Fruit fly (Drosophila melanogaster) whole organism, embryonic: ENCODE measurements around the gene Gad1.

Experiments used
- Aef1 ChIP-seq: fragments of 200-800 bp; sonication (Bioruptor generic); IDR thresholded peaks from 3 replicates; pipeline ENCODE4 v1.3.6; 2022; ENCODE audit warnings: missing biosample characterization, missing genetic modification characterization
- Bdp1 ChIP-seq: fragments of 200-800 bp; sonication (Bioruptor generic); optimal IDR thresholded peaks from 3 replicates; lab custom pipeline; 2016; ENCODE audit warnings: missing biosample characterization, missing genetic modification characterization
- Bteb2 ChIP-seq: fragments of 200-800 bp; sonication (Bioruptor generic); optimal IDR thresholded peaks from 2 replicates; lab custom pipeline; 2016; ENCODE audit warnings: missing biosample characterization, missing genetic modification characterization
- CG11696 ChIP-seq: fragments of 200-800 bp; sonication (Bioruptor generic); IDR thresholded peaks from 2 replicates; pipeline ENCODE4 v1.3.6; 2022; ENCODE audit warnings: missing biosample characterization, missing genetic modification characterization
- CG12104 ChIP-seq: fragments of 200-800 bp; sonication (Bioruptor generic); optimal IDR thresholded peaks from 3 replicates; lab custom pipeline; 2016; ENCODE audit warnings: missing biosample characterization, missing genetic modification characterization
- CG12219 ChIP-seq: fragments of 200-800 bp; sonication (Bioruptor generic); optimal IDR thresholded peaks from 3 replicates; lab custom pipeline; 2018; ENCODE audit warnings: missing biosample characterization, mild to moderate bottlenecking, missing genetic modification characterization
- CG12391 ChIP-seq: fragments of 200-800 bp; sonication (Bioruptor generic); optimal IDR thresholded peaks from 3 replicates; lab custom pipeline; 2018; ENCODE audit warnings: missing biosample characterization, mild to moderate bottlenecking, missing genetic modification characterization, moderate library complexity
- CG32767 ChIP-seq: fragments of 200-800 bp; sonication (Bioruptor generic); IDR thresholded peaks from 2 replicates; pipeline ENCODE4 v1.3.6; 2022; ENCODE audit warnings: missing biosample characterization, missing genetic modification characterization
- CG5245 ChIP-seq: fragments of 200-800 bp; sonication (Bioruptor generic); optimal IDR thresholded peaks from 3 replicates; lab custom pipeline; 2016; ENCODE audit warnings: missing biosample characterization, missing genetic modification characterization
- CG6813 ChIP-seq: fragments of 200-800 bp; sonication (Bioruptor generic); optimal IDR thresholded peaks from 2 replicates; lab custom pipeline; 2017; ENCODE audit warnings: missing biosample characterization, missing genetic modification characterization, mild to moderate bottlenecking, moderate library complexity, missing genetic modification reagents
- CG8359 ChIP-seq: fragments of 200-800 bp; sonication (Bioruptor generic); optimal IDR thresholded peaks from 2 replicates; lab custom pipeline; 2017; ENCODE audit warnings: missing biosample characterization, mild to moderate bottlenecking, missing genetic modification characterization, borderline replicate concordance
- CG8765 ChIP-seq: fragments of 200-800 bp; sonication (Bioruptor generic); IDR thresholded peaks from 2 replicates; pipeline ENCODE4 v1.3.6; 2022; ENCODE audit warnings: missing biosample characterization, missing genetic modification characterization
- CG9727 ChIP-seq: fragments of 200-800 bp; sonication (Bioruptor generic); optimal IDR thresholded peaks from 3 replicates; lab custom pipeline; 2017; ENCODE audit warnings: missing biosample characterization, mild to moderate bottlenecking, missing genetic modification characterization
- CG9797 ChIP-seq: fragments of 200-800 bp; sonication (Bioruptor generic); optimal IDR thresholded peaks from 3 replicates; lab custom pipeline; 2018; ENCODE audit warnings: missing biosample characterization, mild to moderate bottlenecking, missing genetic modification characterization
- Dp ChIP-seq: fragments of 200-800 bp; sonication (Bioruptor generic); optimal IDR thresholded peaks from 2 replicates; lab custom pipeline; 2018; ENCODE audit warnings: missing biosample characterization, mild to moderate bottlenecking, missing genetic modification characterization, moderate library complexity
- HHEX ChIP-seq: fragments of 200-800 bp; sonication (Bioruptor generic); optimal IDR thresholded peaks from 3 replicates; lab custom pipeline; 2017; ENCODE audit warnings: missing biosample characterization, mild to moderate bottlenecking, missing genetic modification characterization, missing genetic modification reagents
- Hmr ChIP-seq: fragments of 200-800 bp; sonication (Bioruptor generic); optimal IDR thresholded peaks from 3 replicates; lab custom pipeline; 2017; ENCODE audit warnings: mild to moderate bottlenecking, missing biosample characterization, missing genetic modification reagents, missing genetic modification characterization
- Lpt ChIP-seq: fragments of >200 bp; optimal IDR thresholded peaks from 2 replicates; lab custom pipeline; 2018; ENCODE audit warnings: missing biosample characterization, missing genetic modification characterization
- Nf-YC ChIP-seq: fragments of 200-800 bp; optimal IDR thresholded peaks from 3 replicates; lab custom pipeline; 2019; ENCODE audit warnings: missing biosample characterization, mild to moderate bottlenecking, missing genetic modification characterization, moderate library complexity
- Poxn ChIP-seq: fragments of 200-800 bp; sonication (Bioruptor generic); IDR thresholded peaks from 2 replicates; pipeline ENCODE4 v1.3.6; 2022; ENCODE audit warnings: missing biosample characterization, missing genetic modification characterization
- az2 ChIP-seq: fragments of 200-800 bp; sonication (Bioruptor generic); optimal IDR thresholded peaks from 3 replicates; lab custom pipeline; 2016; ENCODE audit warnings: missing biosample characterization, missing genetic modification characterization
- caup ChIP-seq: fragments of 200-800 bp; sonication (Bioruptor generic); optimal IDR thresholded peaks from 3 replicates; lab custom pipeline; 2017; ENCODE audit warnings: missing biosample characterization, mild to moderate bottlenecking, missing genetic modification characterization, moderate library complexity; ENCODE audit not compliant: severe bottlenecking
- croc ChIP-seq: fragments of 200-800 bp; sonication (Bioruptor generic); conservative IDR thresholded peaks from 3 replicates; pipeline ENCODE4 v1.3.6; 2022; ENCODE audit warnings: missing biosample characterization, missing genetic modification characterization
- crp ChIP-seq, 2 experiments: fragments of 200-800 bp; sonication (Bioruptor generic); optimal IDR thresholded peaks; 2 replicates in 1 of 2; 3 replicates in 1 of 2; lab custom pipeline; 2017; ENCODE audit warnings: missing biosample characterization in 2 of 2, missing genetic modification characterization in 2 of 2, mild to moderate bottlenecking in 1 of 2, moderate library complexity in 1 of 2
- fd96Cb ChIP-seq: fragments of 200-800 bp; sonication (Bioruptor generic); optimal IDR thresholded peaks from 2 replicates; lab custom pipeline; 2018; ENCODE audit warnings: missing biosample characterization, mild to moderate bottlenecking, missing genetic modification characterization, moderate library complexity
- her ChIP-seq: fragments of 200-800 bp; sonication (Bioruptor generic); optimal IDR thresholded peaks from 2 replicates; lab custom pipeline; 2016; ENCODE audit warnings: missing biosample characterization, missing genetic modification characterization
- hth ChIP-seq: fragments of >200 bp; optimal IDR thresholded peaks from 2 replicates; lab custom pipeline; 2017; ENCODE audit warnings: inconsistent platforms
- ind ChIP-seq: fragments of 200-800 bp; sonication (Bioruptor generic); optimal IDR thresholded peaks from 3 replicates; lab custom pipeline; 2016; ENCODE audit warnings: missing biosample characterization, missing genetic modification characterization
- jigr1 ChIP-seq: fragments of 200-800 bp; sonication (Bioruptor generic); IDR thresholded peaks from 3 replicates; pipeline ENCODE4 v1.3.6; 2022; ENCODE audit warnings: missing biosample characterization, missing genetic modification characterization
- kay ChIP-seq: fragments of 200-800 bp; sonication (Bioruptor generic); optimal IDR thresholded peaks from 2 replicates; lab custom pipeline; 2016; ENCODE audit warnings: missing biosample characterization, missing genetic modification characterization
- luna ChIP-seq: fragments of 200-800 bp; sonication (Bioruptor generic); optimal IDR thresholded peaks from 2 replicates; lab custom pipeline; 2016; ENCODE audit warnings: missing biosample characterization, missing genetic modification characterization
- nau ChIP-seq: fragments of 200-800 bp; sonication (Bioruptor generic); optimal IDR thresholded peaks from 3 replicates; lab custom pipeline; 2017; ENCODE audit warnings: missing biosample characterization, mild to moderate bottlenecking, missing genetic modification characterization, missing genetic modification reagents
- peb ChIP-seq: fragments of 200-800 bp; sonication (Bioruptor generic); IDR thresholded peaks from 2 replicates; pipeline ENCODE4 v1.3.6; 2022; ENCODE audit warnings: missing biosample characterization, missing genetic modification characterization
- sna ChIP-seq: fragments of 200-800 bp; sonication (Bioruptor generic); IDR thresholded peaks from 2 replicates; pipeline ENCODE4 v1.3.6; 2022; ENCODE audit warnings: missing biosample characterization, missing genetic modification characterization; ENCODE audit not compliant: partially characterized antibody
- sqz ChIP-seq: fragments of 200-800 bp; sonication (Bioruptor generic); optimal IDR thresholded peaks from 3 replicates; lab custom pipeline; 2018; ENCODE audit warnings: missing biosample characterization, mild to moderate bottlenecking, missing genetic modification characterization
- sug ChIP-seq: fragments of 200-800 bp; optimal IDR thresholded peaks from 2 replicates; lab custom pipeline; 2019; ENCODE audit warnings: missing biosample characterization, mild to moderate bottlenecking, missing genetic modification characterization, moderate library complexity
- twi ChIP-seq: fragments of 200-800 bp; optimal IDR thresholded peaks from 2 replicates; lab custom pipeline; 2019; ENCODE audit warnings: missing biosample characterization, mild to moderate bottlenecking, missing genetic modification characterization, moderate library complexity
- tx ChIP-seq: fragments of 200-800 bp; sonication (Bioruptor generic); optimal IDR thresholded peaks from 2 replicates; lab custom pipeline; 2016; ENCODE audit warnings: missing biosample characterization, missing genetic modification characterization
- vnd ChIP-seq: fragments of 200-800 bp; sonication (Bioruptor generic); IDR thresholded peaks from 3 replicates; pipeline ENCODE4 v1.3.6; 2022; ENCODE audit warnings: missing biosample characterization, missing genetic modification characterization; ENCODE audit not compliant: partially characterized antibody
- wor ChIP-seq: fragments of 200-800 bp; sonication (Bioruptor generic); IDR thresholded peaks from 2 replicates; pipeline ENCODE4 v1.3.6; 2022; ENCODE audit warnings: missing biosample characterization, missing genetic modification characterization
- zen ChIP-seq: fragments of 200-800 bp; sonication (Bioruptor generic); optimal IDR thresholded peaks from 3 replicates; lab custom pipeline; 2018; ENCODE audit warnings: missing biosample characterization, mild to moderate bottlenecking, missing genetic modification characterization, moderate library complexity

The Gad1 gene

dm6 chr3L:4133724-4134678, 45.5 kb upstream of the Gad1 start, which contains the start of gene ens (continued):
- TF ChIP-seq jigr1 (GFP tag; lab: Robert Waterston, UW) (no peak), Hmr (no peak), croc (GFP tag; lab: Robert Waterston, UW) (no peak), CG12219 (GFP tag; lab: Kevin White, UChicago) (no peak), CG11696 (GFP tag; lab: Robert Waterston, UW) (no peak), vnd (GFP tag; lab: Robert Waterston, UW) (no peak), Nf-YC (tag; lab: Kevin White, UChicago) (no peak), CG9727 (GFP tag; lab: Kevin White, UChicago) (no peak), CG9797 (GFP tag; lab: Kevin White, UChicago) (peak; percentile 91), twi (tag; lab: Kevin White, UChicago) (no peak), wor (no peak), hth (lab: Kevin White, UChicago) (no peak), zen (tag; lab: Kevin White, UChicago) (no peak), Lpt (no peak), CG12104 (GFP tag; lab: Kevin White, UChicago) (no peak), caup (GFP tag; lab: Kevin White, UChicago) (no peak), her (GFP tag; lab: Kevin White, UChicago) (no peak), CG32767 (GFP tag; lab: Robert Waterston, UW) (no peak), CG6813 (no peak), Bdp1 (no peak), CG12391 (tag; lab: Kevin White, UChicago) (no peak), CG8765 (GFP tag; lab: Robert Waterston, UW) (no peak), peb (GFP tag; lab: Robert Waterston, UW) (no peak), fd96Cb (tag; lab: Kevin White, UChicago) (no peak), Aef1 (no peak), sug (tag; lab: Kevin White, UChicago) (peak; percentile 36), sna (no peak), nau (GFP tag; lab: Kevin White, UChicago) (no peak), Poxn (GFP tag; lab: Robert Waterston, UW) (no peak), luna (no peak), crp (GFP tag; optimal IDR thresholded peaks at IDR 0.05; lab: Kevin White, UChicago) (peak in 1 of 2 experiments; percentile 14), Dp (peak; percentile 48), ind (GFP tag; lab: Kevin White, UChicago) (no peak), tx (GFP tag; lab: Kevin White, UChicago) (no peak), HHEX (GFP tag; lab: Kevin White, UChicago) (no peak), CG5245 (GFP tag; lab: Kevin White, UChicago) (no peak), az2 (no peak), kay (peak; percentile 37), sqz (GFP tag; lab: Kevin White, UChicago) (peak; percentile 79), CG8359 (GFP tag; lab: Kevin White, UChicago) (peak; percentile 20), Bteb2 (GFP tag; lab: Kevin White, UChicago) (no peak)
